Worm (Caenorhabditis elegans): ENCODE data around the gene K04D7.6.

K04D7.6 gene

DNA sequence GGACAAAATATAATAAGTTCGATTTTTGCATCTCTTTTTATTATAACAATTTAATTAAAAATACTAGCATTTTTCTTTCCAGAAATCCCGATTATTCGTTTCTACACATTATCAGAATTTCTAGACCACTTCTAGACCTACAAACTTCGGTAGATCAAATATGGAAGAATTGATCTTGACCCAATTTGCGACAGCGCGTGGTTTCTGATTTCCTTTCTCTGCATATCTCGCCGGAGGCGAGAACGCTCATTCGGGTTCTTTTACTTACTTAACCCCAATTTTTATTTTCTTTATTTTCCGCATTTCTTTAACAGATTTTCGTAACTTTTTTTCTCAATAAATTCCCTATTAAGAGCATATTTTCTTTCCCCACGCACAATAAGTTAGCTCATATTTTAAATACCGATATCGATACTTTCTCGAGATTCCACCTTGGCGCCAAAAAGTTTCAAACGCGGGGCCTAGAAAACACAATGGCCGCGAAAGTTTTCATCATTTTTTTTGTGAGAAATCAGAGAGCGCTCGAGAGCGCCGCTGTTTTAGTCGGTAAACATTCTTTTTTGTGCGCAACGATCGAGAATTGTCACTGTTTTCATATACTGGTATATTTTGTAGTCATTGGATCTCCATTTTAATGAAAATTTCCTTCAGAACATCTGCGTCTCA lies 36.5 kb upstream of the K04D7.6 start:
- TF ChIP-seq unc-39 (tag; optimal IDR thresholded peaks at IDR 0.05), result no peak
- no peak for TF ChIP-seq nhr-28 (tag; optimal IDR thresholded peaks at IDR 0.05)
- TF ChIP-seq tbx-8 (GFP tag; optimal IDR thresholded peaks at IDR 0.05), result no peak
- no peak for TF ChIP-seq snpc-4 (tag; optimal IDR thresholded peaks at IDR 0.05)
- TF ChIP-seq unc-120 (tag; optimal IDR thresholded peaks at IDR 0.05; ENCODE audit: poor library complexity, severe bottlenecking), result no peak
- no peak for TF ChIP-seq lin-32 (GFP tag; optimal IDR thresholded peaks at IDR 0.05)
- TF ChIP-seq M03D4.4 (tag; optimal IDR thresholded peaks at IDR 0.05), result no peak
- no peak for TF ChIP-seq nhr-12 (tag; optimal IDR thresholded peaks at IDR 0.05)
- TF ChIP-seq sem-2 (GFP tag; optimal IDR thresholded peaks at IDR 0.05), result no peak
- TF ChIP-seq pha-4 (tag; optimal IDR thresholded peaks at IDR 0.05), result no peak
- TF ChIP-seq sptf-1 (tag; optimal IDR thresholded peaks at IDR 0.05), result no peak
- no peak for TF ChIP-seq drap-1 (GFP tag; optimal IDR thresholded peaks at IDR 0.05)

ce11 chrIV:10241659-10242058 lies 35.6 kb upstream of the K04D7.6 start, which contains the start of gene lipl-7:
Gene lipl-7, minus strand, starts transcription at chrIV:10241823.
- TF ChIP-seq nhr-2 (tag; optimal IDR thresholded peaks at IDR 0.05) (peak; percentile 93), ceh-39 (tag; optimal IDR thresholded peaks at IDR 0.05) (no peak), hlh-1 (tag; optimal IDR thresholded peaks at IDR 0.05) (peak; percentile 56)

ce11 chrIV:10239045-10239444 lies 33.0 kb upstream of the K04D7.6 start, which contains the start of gene ech-8:
Gene ech-8, minus strand, starts transcription at chrIV:10239176.
- TF ChIP-seq blmp-1 (tag; optimal IDR thresholded peaks at IDR 0.05) (no peak), cnd-1 (tag; optimal IDR thresholded peaks at IDR 0.05) (no peak), bed-3 (GFP tag; optimal IDR thresholded peaks at IDR 0.05) (no peak), ham-2 (GFP tag; optimal IDR thresholded peaks at IDR 0.05) (no peak), tbx-8 (GFP tag; optimal IDR thresholded peaks at IDR 0.05) (no peak), unc-120 (tag; optimal IDR thresholded peaks at IDR 0.05; ENCODE audit: poor library complexity, severe bottlenecking) (no peak), nhr-28 (tag; optimal IDR thresholded peaks at IDR 0.05) (no peak), elt-3 (tag; optimal IDR thresholded peaks at IDR 0.05) (no peak), flh-1 (GFP tag; optimal IDR thresholded peaks at IDR 0.05) (no peak), sptf-1 (tag; optimal IDR thresholded peaks at IDR 0.05) (no peak), unc-39 (tag; optimal IDR thresholded peaks at IDR 0.05) (no peak), M03D4.4 (tag; optimal IDR thresholded peaks at IDR 0.05) (no peak), ceh-39 (tag; optimal IDR thresholded peaks at IDR 0.05) (no peak)

DNA sequence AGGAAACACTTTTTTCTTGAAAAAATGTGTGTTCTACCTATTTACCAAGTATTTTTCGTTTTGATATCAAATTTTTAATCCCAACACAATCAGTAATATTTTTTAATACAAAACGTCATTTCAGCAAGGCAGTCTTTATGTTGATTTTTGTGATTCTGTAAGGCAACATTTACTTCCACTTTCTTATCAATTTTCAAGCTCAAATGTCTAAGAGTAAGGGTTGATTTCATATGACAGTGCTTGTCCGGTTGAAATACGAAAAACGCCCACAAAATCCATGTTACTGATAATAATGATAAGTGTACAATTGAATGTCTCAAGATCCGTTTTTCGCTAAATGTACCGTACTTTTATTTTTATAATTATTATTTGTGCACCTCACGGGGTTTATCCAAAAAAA lies 30.0 kb upstream of the K04D7.6 start:
- TF ChIP-seq ces-1 (GFP tag; optimal IDR thresholded peaks at IDR 0.05) (no peak), unc-62 (GFP tag; optimal IDR thresholded peaks at IDR 0.05) (no peak), blmp-1 (tag; optimal IDR thresholded peaks at IDR 0.05) (no peak), M03D4.4 (tag; optimal IDR thresholded peaks at IDR 0.05) (no peak), mls-2 (tag; optimal IDR thresholded peaks at IDR 0.05) (no peak), sem-2 (GFP tag; optimal IDR thresholded peaks at IDR 0.05) (no peak)

DNA sequence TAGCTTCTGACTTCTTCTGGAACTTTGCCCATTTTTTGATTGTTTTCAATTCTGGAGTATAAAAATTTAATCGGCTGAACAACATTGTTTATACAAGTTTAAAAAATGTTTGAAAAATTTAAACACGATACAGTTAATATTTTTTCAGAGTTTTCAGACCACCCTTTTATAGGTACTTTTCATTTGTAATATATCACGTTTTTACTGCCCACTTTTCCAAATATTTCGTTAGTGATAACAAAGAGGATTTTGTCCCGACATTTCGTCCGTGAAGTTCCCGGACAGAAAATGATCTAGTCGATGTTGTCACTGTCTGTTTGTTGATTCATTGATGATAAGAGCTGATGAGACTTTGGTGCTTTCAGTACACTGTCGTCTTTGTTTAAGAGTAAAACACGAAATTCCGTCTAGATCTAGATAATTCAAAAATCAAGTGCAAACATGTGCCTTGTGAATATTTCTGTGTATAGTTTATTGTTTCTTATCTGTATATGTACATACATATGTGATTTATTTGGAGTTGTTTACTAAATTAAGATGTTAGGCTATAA lies 29.3 kb upstream of the K04D7.6 start, which contains the start of gene ech-9:
Gene ech-9 (minus strand): TSS at position 51 of the 551 bp plus-strand sequence.
- no peak for TF ChIP-seq nhr-12 (tag; optimal IDR thresholded peaks at IDR 0.05)
- TF ChIP-seq ceh-43 (GFP tag; optimal IDR thresholded peaks at IDR 0.05), result no peak
- TF ChIP-seq mep-1 (tag; optimal IDR thresholded peaks at IDR 0.05), result no peak
- TF ChIP-seq ham-2 (GFP tag; optimal IDR thresholded peaks at IDR 0.05), result no peak
- no peak for TF ChIP-seq lsy-2 (tag; optimal IDR thresholded peaks at IDR 0.05)
- TF ChIP-seq flh-1 (GFP tag; optimal IDR thresholded peaks at IDR 0.05), result no peak
- TF ChIP-seq ces-1 (GFP tag; optimal IDR thresholded peaks at IDR 0.05), result no peak
- TF ChIP-seq hlh-1 (tag; optimal IDR thresholded peaks at IDR 0.05), result no peak
- no peak for TF ChIP-seq tbx-8 (GFP tag; optimal IDR thresholded peaks at IDR 0.05)
- TF ChIP-seq nhr-2 (tag; optimal IDR thresholded peaks at IDR 0.05), result no peak
- TF ChIP-seq unc-120 (tag; optimal IDR thresholded peaks at IDR 0.05; ENCODE audit: poor library complexity, severe bottlenecking), result no peak
- no peak for TF ChIP-seq ceh-83 (GFP tag; optimal IDR thresholded peaks at IDR 0.05)
- TF ChIP-seq snpc-4 (tag; optimal IDR thresholded peaks at IDR 0.05), result no peak
- no peak for TF ChIP-seq nhr-28 (tag; optimal IDR thresholded peaks at IDR 0.05)
- no peak for TF ChIP-seq nhr-76 (tag; optimal IDR thresholded peaks at IDR 0.05)
- no peak for TF ChIP-seq lin-32 (GFP tag; optimal IDR thresholded peaks at IDR 0.05)
- no peak for TF ChIP-seq bed-3 (GFP tag; optimal IDR thresholded peaks at IDR 0.05)
- no peak for TF ChIP-seq ceh-39 (tag; optimal IDR thresholded peaks at IDR 0.05)
- no peak for TF ChIP-seq zip-8 (tag; optimal IDR thresholded peaks at IDR 0.05)
